Worm (Caenorhabditis elegans) whole organism, L4 larva: ENCODE measurements around the gene T03F7.5.
A peak's percentile ranks its signal among the peaks of the same experiment; 100 is the strongest.

Experiments
- R02D3.7 ChIP-seq: fragments of 150-350 bp; sonication (generic microtip); optimal IDR thresholded peaks from 3 replicates; lab custom pipeline; 2014; ENCODE audit warnings: missing biosample characterization, missing genetic modification characterization
- Y48G9A.11 ChIP-seq: fragments of 200-800 bp; sonication (Bioruptor generic); IDR thresholded peaks from 2 replicates; pipeline ENCODE4 v1.3.6; 2022; ENCODE audit warnings: missing genetic modification reagents, missing genetic modification characterization, missing compliant biosample characterization
- ceh-82 ChIP-seq: sonication (generic microtip); optimal IDR thresholded peaks from 2 replicates; lab custom pipeline; 2017; ENCODE audit warnings: missing biosample characterization, missing genetic modification characterization
- daf-12 ChIP-seq: fragments of 150-350 bp; optimal IDR thresholded peaks from 2 replicates; lab custom pipeline; 2014; ENCODE audit warnings: missing biosample characterization, missing genetic modification reagents, missing genetic modification characterization
- mdl-1 ChIP-seq, 2 experiments: fragments of 150-350 bp in 1 of 2; sonication (generic microtip) in 1 of 2; optimal IDR thresholded peaks; 2 replicates each; lab custom pipeline; 2014 to 2017; ENCODE audit warnings: missing biosample characterization in 2 of 2, missing genetic modification characterization in 2 of 2
- mxl-3 ChIP-seq: fragments of 200-800 bp; sonication (Bioruptor generic); optimal IDR thresholded peaks from 2 replicates; lab custom pipeline; 2018; ENCODE audit warnings: mild to moderate bottlenecking, missing genetic modification characterization, missing compliant biosample characterization
- nhr-48 ChIP-seq: sonication (generic microtip); optimal IDR thresholded peaks from 2 replicates; lab custom pipeline; 2016; ENCODE audit warnings: mild to moderate bottlenecking, missing genetic modification characterization, missing compliant biosample characterization

DNA sequence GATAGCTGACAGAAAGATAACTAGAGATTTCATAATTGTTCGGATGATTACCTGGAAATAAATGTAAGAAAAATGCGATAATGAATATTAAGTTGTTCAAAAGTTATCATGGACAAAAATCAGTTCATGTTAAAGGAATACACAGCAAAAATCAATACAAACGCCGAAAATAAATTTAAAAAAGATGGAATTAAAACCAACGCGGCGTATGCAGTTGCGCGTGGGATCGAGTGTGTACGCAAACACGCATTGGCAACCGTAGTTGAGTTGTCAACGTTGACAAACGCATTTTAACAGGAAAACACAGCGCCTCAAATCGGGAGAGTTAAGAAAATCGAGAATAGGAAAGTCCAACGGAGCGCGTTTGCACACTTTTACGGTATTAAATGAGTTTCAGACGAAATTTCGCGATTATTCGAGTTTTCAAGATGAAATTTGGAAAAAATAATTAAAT, 28.4 kb upstream of the T03F7.5 start, which contains the start of gene tmed-10:
- TF ChIP-seq mxl-3 (GFP tag; lab: Kevin White, UChicago) (peak; percentile 77), Y48G9A.11 (GFP tag; lab: Robert Waterston, UW) (no peak), mdl-1 (tag; optimal IDR thresholded peaks at IDR 0.05; lab: Kevin White, UChicago) (peak in 1 of 2 experiments; percentile 3), nhr-48 (tag; lab: Kevin White, UChicago) (no peak), R02D3.7 (tag; lab: Kevin White, UChicago) (no peak), ceh-82 (tag; lab: Kevin White, UChicago) (no peak), daf-12 (no peak)
